Fruit fly (Drosophila melanogaster) whole organism, embryonic: ENCODE measurements around the gene CG10510.

Experiments
- Asciz ChIP-seq: fragments of 200-800 bp; sonication (Bioruptor generic); optimal IDR thresholded peaks from 2 replicates; lab custom pipeline; 2017; ENCODE audit warnings: missing biosample characterization, mild to moderate bottlenecking, missing genetic modification characterization, missing genetic modification reagents
- Blimp-1 ChIP-seq: fragments of 200-800 bp; sonication (Bioruptor generic); optimal IDR thresholded peaks from 3 replicates; lab custom pipeline; 2018; ENCODE audit warnings: missing biosample characterization, missing genetic modification characterization, mild to moderate bottlenecking, moderate library complexity, missing genetic modification reagents
- Bteb2 ChIP-seq: fragments of 200-800 bp; sonication (Bioruptor generic); optimal IDR thresholded peaks from 2 replicates; lab custom pipeline; 2016; ENCODE audit warnings: missing biosample characterization, missing genetic modification characterization
- CG10267 ChIP-seq: fragments of 200-800 bp; sonication (Bioruptor generic); optimal IDR thresholded peaks from 2 replicates; lab custom pipeline; 2018; ENCODE audit warnings: missing biosample characterization, mild to moderate bottlenecking, missing genetic modification characterization, moderate library complexity
- CG10274 ChIP-seq: fragments of 200-800 bp; sonication (Bioruptor generic); optimal IDR thresholded peaks from 3 replicates; lab custom pipeline; 2017; ENCODE audit warnings: missing biosample characterization, mild to moderate bottlenecking, missing genetic modification characterization
- CG11696 ChIP-seq: fragments of 200-800 bp; sonication (Bioruptor generic); IDR thresholded peaks from 2 replicates; pipeline ENCODE4 v1.3.6; 2022; ENCODE audit warnings: missing biosample characterization, missing genetic modification characterization
- CG1233 ChIP-seq: fragments of 200-800 bp; sonication (Bioruptor generic); optimal IDR thresholded peaks from 4 replicates; lab custom pipeline; 2018; ENCODE audit warnings: missing biosample characterization, mild to moderate bottlenecking, missing genetic modification characterization
- CG13775 ChIP-seq: fragments of 200-800 bp; sonication (Bioruptor generic); optimal IDR thresholded peaks from 3 replicates; lab custom pipeline; 2017; ENCODE audit warnings: missing biosample characterization, mild to moderate bottlenecking, missing genetic modification characterization
- CG13894 ChIP-seq: fragments of 200-800 bp; sonication (Bioruptor generic); optimal IDR thresholded peaks from 3 replicates; lab custom pipeline; 2018; ENCODE audit warnings: missing biosample characterization, mild to moderate bottlenecking, missing genetic modification characterization, moderate library complexity
- CG15073 ChIP-seq: fragments of 200-800 bp; sonication (Bioruptor generic); optimal IDR thresholded peaks from 2 replicates; lab custom pipeline; 2016; ENCODE audit warnings: missing biosample characterization, missing genetic modification characterization
- CG15479 ChIP-seq: fragments of 200-800 bp; sonication (Bioruptor generic); optimal IDR thresholded peaks from 3 replicates; lab custom pipeline; 2019; ENCODE audit warnings: missing biosample characterization, mild to moderate bottlenecking, missing genetic modification characterization, moderate library complexity
- CG1647 ChIP-seq: fragments of 200-800 bp; sonication (Bioruptor generic); optimal IDR thresholded peaks from 3 replicates; lab custom pipeline; 2016; ENCODE audit warnings: missing biosample characterization, missing genetic modification characterization
- CG17328 ChIP-seq: fragments of 200-800 bp; sonication (Bioruptor generic); IDR thresholded peaks from 2 replicates; pipeline ENCODE4 v1.3.6; 2022; ENCODE audit warnings: missing biosample characterization, missing genetic modification characterization
- CG2889 ChIP-seq: fragments of 200-800 bp; sonication (Bioruptor generic); IDR thresholded peaks from 3 replicates; pipeline ENCODE4 v1.3.6; 2022; ENCODE audit warnings: missing biosample characterization, missing genetic modification characterization
- CG3281 ChIP-seq: fragments of 200-800 bp; sonication (Bioruptor generic); optimal IDR thresholded peaks from 3 replicates; lab custom pipeline; 2017; ENCODE audit warnings: missing biosample characterization, mild to moderate bottlenecking, missing genetic modification characterization
- CG3407 ChIP-seq: fragments of 200-800 bp; sonication (Bioruptor generic); optimal IDR thresholded peaks from 2 replicates; lab custom pipeline; 2018; ENCODE audit warnings: missing biosample characterization, mild to moderate bottlenecking, missing genetic modification characterization
- CG4282 ChIP-seq: fragments of 200-800 bp; sonication (Bioruptor generic); optimal IDR thresholded peaks from 2 replicates; lab custom pipeline; 2016; ENCODE audit warnings: missing biosample characterization, missing genetic modification characterization
- CG4328 ChIP-seq: fragments of 200-800 bp; sonication (Bioruptor generic); optimal IDR thresholded peaks from 3 replicates; lab custom pipeline; 2017; ENCODE audit warnings: missing biosample characterization, missing genetic modification reagents, missing genetic modification characterization
- CG4360 ChIP-seq: fragments of 200-800 bp; sonication (Bioruptor generic); IDR thresholded peaks from 2 replicates; pipeline ENCODE4 v1.3.6; 2022; ENCODE audit warnings: missing biosample characterization, missing genetic modification characterization
- CG6175 ChIP-seq: fragments of 200-800 bp; sonication (Bioruptor generic); IDR thresholded peaks from 3 replicates; pipeline ENCODE4 v1.3.6; 2022; ENCODE audit warnings: missing biosample characterization, missing genetic modification characterization
- CG6272 ChIP-seq: fragments of 200-800 bp; sonication (Bioruptor generic); IDR thresholded peaks from 2 replicates; pipeline ENCODE4 v1.3.6; 2022; ENCODE audit warnings: missing biosample characterization, missing genetic modification characterization
- CkIIα-i1 ChIP-seq: fragments of 200-800 bp; sonication (Bioruptor generic); IDR thresholded peaks from 2 replicates; pipeline ENCODE4 v1.3.6; 2022; ENCODE audit warnings: missing biosample characterization, missing genetic modification characterization
- CrebB ChIP-seq: fragments of 200-800 bp; sonication (Bioruptor generic); optimal IDR thresholded peaks from 3 replicates; lab custom pipeline; 2018; ENCODE audit warnings: missing biosample characterization, mild to moderate bottlenecking, missing genetic modification characterization
- Dll ChIP-seq: fragments of 200-800 bp; sonication (Bioruptor generic); IDR thresholded peaks from 4 replicates; pipeline ENCODE4 v1.3.6; 2022; ENCODE audit warnings: missing biosample characterization, missing genetic modification characterization; ENCODE audit not compliant: partially characterized antibody
- GATAe ChIP-seq: fragments of 200-800 bp; sonication (Bioruptor generic); conservative IDR thresholded peaks from 2 replicates; pipeline ENCODE4 v1.3.6; 2022; ENCODE audit warnings: missing biosample characterization, missing genetic modification characterization
- Gsc ChIP-seq: fragments of 200-800 bp; sonication (Bioruptor generic); IDR thresholded peaks from 2 replicates; pipeline ENCODE4 v1.3.6; 2022; ENCODE audit warnings: missing biosample characterization, missing genetic modification characterization
- H2.0 ChIP-seq: fragments of 200-800 bp; sonication (Bioruptor generic); IDR thresholded peaks from 2 replicates; pipeline ENCODE4 v1.3.6; 2022; ENCODE audit warnings: missing biosample characterization, missing genetic modification characterization
- Hr3 ChIP-seq: fragments of 200-800 bp; sonication (Bioruptor generic); optimal IDR thresholded peaks from 3 replicates; lab custom pipeline; 2016; ENCODE audit warnings: missing biosample characterization, missing genetic modification characterization
- MBD-R2 ChIP-seq: fragments of 200-800 bp; sonication (Bioruptor generic); IDR thresholded peaks from 2 replicates; pipeline ENCODE4 v1.3.6; 2022; ENCODE audit warnings: missing biosample characterization, missing genetic modification characterization
- Usf ChIP-seq: fragments of 200-800 bp; sonication (Bioruptor generic); optimal IDR thresholded peaks from 2 replicates; lab custom pipeline; 2017; ENCODE audit warnings: missing genotype, missing biosample characterization, missing genetic modification characterization
- ash1 ChIP-seq: fragments of 200-800 bp; sonication (Bioruptor generic); optimal IDR thresholded peaks from 2 replicates; lab custom pipeline; 2018; ENCODE audit warnings: missing biosample characterization, mild to moderate bottlenecking, missing genetic modification characterization
- bsh ChIP-seq, 2 experiments: fragments of 200-800 bp; sonication (Bioruptor generic); optimal IDR thresholded peaks; 2 replicates each; lab custom pipeline; 2017 to 2018; ENCODE audit warnings: mild to moderate bottlenecking in 2 of 2, missing biosample characterization in 2 of 2, missing genetic modification characterization in 2 of 2, moderate library complexity in 1 of 2
- chif ChIP-seq, 2 experiments: fragments of 200-800 bp; sonication (Bioruptor generic); optimal IDR thresholded peaks; 3 replicates each; lab custom pipeline; 2016; ENCODE audit warnings: missing biosample characterization in 2 of 2, missing genetic modification characterization in 2 of 2
- crc ChIP-seq: fragments of 200-800 bp; sonication (Bioruptor generic); optimal IDR thresholded peaks from 2 replicates; lab custom pipeline; 2016; ENCODE audit warnings: missing biosample characterization, missing genetic modification characterization
- gfzf ChIP-seq: fragments of 200-800 bp; sonication (Bioruptor generic); optimal IDR thresholded peaks from 2 replicates; lab custom pipeline; 2016; ENCODE audit warnings: missing biosample characterization, mild to moderate bottlenecking, missing genetic modification characterization, moderate library complexity
- gsb ChIP-seq: fragments of 200-800 bp; sonication (Bioruptor generic); IDR thresholded peaks from 2 replicates; pipeline ENCODE4 v1.3.6; 2022; ENCODE audit warnings: missing biosample characterization, missing genetic modification characterization
- insv ChIP-seq, 2 experiments: fragments of 200-800 bp; sonication (Bioruptor generic); optimal IDR thresholded peaks; 3 replicates each; lab custom pipeline; 2016 to 2018; ENCODE audit warnings: missing biosample characterization in 2 of 2, missing genetic modification characterization in 2 of 2
- inv ChIP-seq: fragments of 200-800 bp; sonication (Bioruptor generic); IDR thresholded peaks from 2 replicates; pipeline ENCODE4 v1.3.6; 2022; ENCODE audit warnings: missing biosample characterization, missing genetic modification characterization; ENCODE audit not compliant: partially characterized antibody
- ken ChIP-seq: fragments of 200-800 bp; sonication (Bioruptor generic); IDR thresholded peaks from 3 replicates; pipeline ENCODE4 v1.3.6; 2022; ENCODE audit warnings: missing biosample characterization, missing genetic modification characterization
- knrl ChIP-seq: fragments of 200-800 bp; sonication (Bioruptor generic); IDR thresholded peaks from 3 replicates; pipeline ENCODE4 v1.3.6; 2022; ENCODE audit warnings: missing biosample characterization, missing genetic modification characterization; ENCODE audit not compliant: partially characterized antibody
- lola ChIP-seq, 3 experiments: fragments of >200 bp in 2 of 3; fragments of 200-800 bp in 1 of 3; sonication (Bioruptor generic) in 1 of 3; optimal IDR thresholded peaks; 2 replicates each; lab custom pipeline; 2017 to 2019; ENCODE audit warnings: missing biosample characterization in 3 of 3, missing genetic modification characterization in 3 of 3, mild to moderate bottlenecking in 1 of 3, moderate library complexity in 1 of 3
- mam ChIP-seq: fragments of 200-800 bp; sonication (Bioruptor generic); optimal IDR thresholded peaks from 3 replicates; lab custom pipeline; 2016; ENCODE audit warnings: missing biosample characterization, missing genetic modification characterization
- nerfin-2 ChIP-seq: fragments of 200-800 bp; sonication (Bioruptor generic); IDR thresholded peaks from 2 replicates; pipeline ENCODE4 v1.3.6; 2022; ENCODE audit warnings: missing biosample characterization, missing genetic modification characterization; ENCODE audit not compliant: partially characterized antibody
- nom ChIP-seq: fragments of 200-800 bp; sonication (Bioruptor generic); optimal IDR thresholded peaks from 2 replicates; lab custom pipeline; 2017; ENCODE audit warnings: missing biosample characterization, missing genetic modification characterization, mild to moderate bottlenecking, moderate library complexity, missing genetic modification reagents
- so ChIP-seq: fragments of 200-800 bp; sonication (Bioruptor generic); IDR thresholded peaks from 3 replicates; pipeline ENCODE4 v1.3.6; 2022; ENCODE audit warnings: missing biosample characterization, missing genetic modification characterization
- sqz ChIP-seq: fragments of 200-800 bp; sonication (Bioruptor generic); optimal IDR thresholded peaks from 3 replicates; lab custom pipeline; 2018; ENCODE audit warnings: missing biosample characterization, mild to moderate bottlenecking, missing genetic modification characterization
- stc ChIP-seq: fragments of 200-800 bp; sonication (Bioruptor generic); IDR thresholded peaks from 2 replicates; pipeline ENCODE4 v1.3.6; 2022; ENCODE audit warnings: missing biosample characterization, missing genetic modification characterization
- tap ChIP-seq: fragments of 200-800 bp; optimal IDR thresholded peaks from 3 replicates; lab custom pipeline; 2019; ENCODE audit warnings: missing biosample characterization, mild to moderate bottlenecking, missing genetic modification characterization, moderate library complexity
- twi ChIP-seq: fragments of 200-800 bp; optimal IDR thresholded peaks from 2 replicates; lab custom pipeline; 2019; ENCODE audit warnings: missing biosample characterization, mild to moderate bottlenecking, missing genetic modification characterization, moderate library complexity

The CG10510 gene

dm6 chr3L:21176935-21177581 lies 32.8 kb downstream of the CG10510 start (continued):
- TF ChIP-seq CrebB (no peak), H2.0 (GFP tag; lab: Robert Waterston, UW) (peak; percentile 64), CG4360 (GFP tag; lab: Robert Waterston, UW) (no peak), CG1647 (no peak), CG15479 (GFP tag; lab: Kevin White, UChicago) (no peak), tap (tag; lab: Kevin White, UChicago) (no peak), crc (GFP tag; lab: Kevin White, UChicago) (no peak), nom (GFP tag; lab: Kevin White, UChicago) (no peak), CG1233 (GFP tag; lab: Kevin White, UChicago) (peak; percentile 29), CG10274 (GFP tag; lab: Kevin White, UChicago) (peak; percentile 78), CG11696 (GFP tag; lab: Robert Waterston, UW) (peak; percentile 40; the same call in 1 of the 2 replicates), nerfin-2 (GFP tag; lab: Robert Waterston, UW) (no peak), CG6272 (peak; percentile 49; the same call in 1 of the 2 replicates), insv (GFP tag; optimal IDR thresholded peaks at IDR 0.05; lab: Kevin White, UChicago) (no peak), CG17328 (0 out of 2 replicates have a peak, but pooled peaks have one; percentile 25), chif (GFP tag; optimal IDR thresholded peaks at IDR 0.05; lab: Kevin White, UChicago) (peak; percentile 16 to 28), Blimp-1 (GFP tag; lab: Kevin White, UChicago) (no peak), ash1 (GFP tag; lab: Kevin White, UChicago) (no peak), gsb (GFP tag; lab: Robert Waterston, UW) (peak; percentile 83), ken (no peak), CG3407 (GFP tag; lab: Kevin White, UChicago) (no peak), Gsc (no peak), CG13775 (peak; percentile 61), bsh (GFP tag; optimal IDR thresholded peaks at IDR 0.05; lab: Kevin White, UChicago) (no peak), GATAe (GFP tag; lab: Robert Waterston, UW) (no peak), gfzf (GFP tag; lab: Kevin White, UChicago) (no peak), CG4328 (GFP tag; lab: Kevin White, UChicago) (no peak), Asciz (GFP tag; lab: Kevin White, UChicago) (no peak), MBD-R2 (GFP tag; lab: Robert Waterston, UW) (peak; percentile 35; the same call in 1 of the 2 replicates), twi (tag; lab: Kevin White, UChicago) (no peak), Bteb2 (GFP tag; lab: Kevin White, UChicago) (peak; percentile 68), CkIIα-i1 (GFP tag; lab: Robert Waterston, UW) (no peak), CG15073 (GFP tag; lab: Kevin White, UChicago) (no peak), Usf (GFP tag; lab: Kevin White, UChicago) (no peak), Hr3 (peak; percentile 56), lola (GFP tag; optimal IDR thresholded peaks at IDR 0.05; lab: Kevin White, UChicago) (no peak), CG13894 (tag; lab: Kevin White, UChicago) (peak; percentile 47), inv (no peak), so (GFP tag; lab: Robert Waterston, UW) (peak; percentile 67; the same call in 1 of the 3 replicates), mam (GFP tag; lab: Kevin White, UChicago) (peak; percentile 67), CG3281 (peak; percentile 83), CG4282 (GFP tag; lab: Kevin White, UChicago) (no peak), knrl (GFP tag; lab: Robert Waterston, UW) (no peak), sqz (GFP tag; lab: Kevin White, UChicago) (no peak), CG2889 (peak; percentile 71; the same call in 2 of the 3 replicates), CG10267 (peak; percentile 12), Dll (GFP tag; lab: Robert Waterston, UW) (no peak), stc (GFP tag; lab: Robert Waterston, UW) (peak; percentile 70), CG6175 (GFP tag; lab: Robert Waterston, UW) (peak; percentile 37; the same call in 1 of the 3 replicates)
